Worm (Caenorhabditis elegans) whole organism, L1 larva: ENCODE data around the gene inpp-4B.
"Not testable (repeated sequence)": the region's sequence is repeated elsewhere in the genome, so short reads cannot be mapped to it uniquely, and the experiment has no call there.

Experiments
- ceh-82 ChIP-seq, 3 experiments: fragments of 150-350 bp in 1 of 3; sonication (generic microtip) in 2 of 3; optimal IDR thresholded peaks; 2 replicates each; lab custom pipeline; 2014 to 2017; ENCODE audit warnings: missing biosample characterization in 3 of 3, missing genetic modification characterization in 3 of 3
- efl-3 ChIP-seq: fragments of 200-800 bp; sonication (Bioruptor generic); optimal IDR thresholded peaks from 2 replicates; lab custom pipeline; 2018; ENCODE audit warnings: mild to moderate bottlenecking, missing genetic modification characterization, missing compliant biosample characterization
- elt-2 ChIP-seq: sonication (generic microtip); optimal IDR thresholded peaks from 2 replicates; lab custom pipeline; 2016; ENCODE audit warnings: missing genetic modification characterization, mild to moderate bottlenecking, inconsistent platforms, missing compliant biosample characterization, missing genetic modification reagents
- elt-3 ChIP-seq, 6 experiments: fragments of 150-350 bp in 1 of 6; sonication (generic microtip); optimal IDR thresholded peaks; 2 replicates each; lab custom pipeline; 2017 to 2018; ENCODE audit warnings: missing biosample characterization in 6 of 6, missing genetic modification characterization in 6 of 6, inconsistent platforms in 1 of 6
- fos-1 ChIP-seq: fragments of 150-350 bp; optimal IDR thresholded peaks from 2 replicates; lab custom pipeline; 2014; ENCODE audit warnings: missing biosample characterization, missing genetic modification characterization
- lin-13 ChIP-seq: fragments of 150-350 bp; optimal IDR thresholded peaks from 2 replicates; lab custom pipeline; 2014; ENCODE audit warnings: missing biosample characterization, missing genetic modification reagents, missing genetic modification characterization
- nhr-20 ChIP-seq: sonication (generic microtip); optimal IDR thresholded peaks from 2 replicates; lab custom pipeline; 2016; ENCODE audit warnings: mild to moderate bottlenecking, missing genetic modification characterization, missing compliant biosample characterization
- nhr-237 ChIP-seq: fragments of 150-350 bp; optimal IDR thresholded peaks from 2 replicates; lab custom pipeline; 2014; ENCODE audit warnings: missing biosample characterization, missing genetic modification characterization
- nhr-77 ChIP-seq: fragments of 150-350 bp; optimal IDR thresholded peaks from 2 replicates; lab custom pipeline; 2014; ENCODE audit warnings: missing biosample characterization, missing genetic modification characterization
- snpc-4 ChIP-seq: fragments of 150-350 bp; optimal IDR thresholded peaks from 2 replicates; lab custom pipeline; 2014; ENCODE audit warnings: missing biosample characterization, missing genetic modification characterization
- sptf-1 ChIP-seq: fragments of 150-350 bp; optimal IDR thresholded peaks from 2 replicates; lab custom pipeline; 2014; ENCODE audit warnings: missing biosample characterization, missing genetic modification characterization
- xbp-1 ChIP-seq: sonication (generic microtip); optimal IDR thresholded peaks from 2 replicates; lab custom pipeline; 2016; ENCODE audit warnings: missing genetic modification characterization, missing compliant biosample characterization
- ztf-11 ChIP-seq, 2 experiments: sonication (generic microtip); optimal IDR thresholded peaks; 2 replicates each; lab custom pipeline; 2016 to 2017; ENCODE audit warnings: missing genetic modification characterization in 2 of 2, missing biosample characterization in 1 of 2, missing compliant biosample characterization in 1 of 2

DNA sequence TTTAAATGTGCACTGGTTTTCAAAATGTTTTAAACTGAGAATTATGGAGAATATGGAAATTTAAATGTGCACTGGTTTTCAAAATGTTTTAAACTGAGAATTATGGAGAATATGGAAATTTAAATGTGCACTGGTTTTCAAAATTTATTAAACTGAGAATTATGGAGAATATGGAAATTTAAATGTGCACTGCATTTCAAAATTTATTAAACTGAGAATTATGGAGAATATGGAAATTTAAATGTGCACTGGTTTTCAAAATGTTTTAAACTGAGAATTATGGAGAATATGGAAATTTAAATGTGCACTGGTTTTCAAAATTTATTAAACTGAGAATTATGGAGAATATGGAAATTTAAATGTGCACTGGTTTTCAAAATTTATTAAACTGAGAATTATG lies 41.6 kb downstream of the inpp-4B start:
- not testable (repeated sequence) for TF ChIP-seq sptf-1 (tag; lab: Kevin White, UChicago); xbp-1 (tag; lab: Kevin White, UChicago); fos-1 (tag; lab: Kevin White, UChicago); elt-3 (tag; optimal IDR thresholded peaks at IDR 0.05; lab: Kevin White, UChicago); lin-13 (GFP tag; lab: Kevin White, UChicago); snpc-4 (tag; lab: Kevin White, UChicago); efl-3 (GFP tag; lab: Kevin White, UChicago); nhr-77 (tag; lab: Kevin White, UChicago); ceh-82 (tag; optimal IDR thresholded peaks at IDR 0.05; lab: Kevin White, UChicago); elt-2 (tag; lab: Kevin White, UChicago); nhr-237 (tag; lab: Kevin White, UChicago); nhr-20 (tag; lab: Kevin White, UChicago); ztf-11 (tag; optimal IDR thresholded peaks at IDR 0.05; lab: Kevin White, UChicago)
